Worm (Caenorhabditis elegans) whole organism, midembryonic: ENCODE data around the gene hpo-12.

ENCODE experiments used
- T22C8.4 ChIP-seq: fragments of 200-800 bp; sonication (Bioruptor generic); IDR thresholded peaks from 2 replicates; pipeline ENCODE4 v1.3.6; 2022; ENCODE audit warnings: missing genetic modification characterization, missing compliant biosample characterization
- flt-1 ChIP-seq: fragments of 200-800 bp; sonication (Bioruptor generic); IDR thresholded peaks from 2 replicates; pipeline ENCODE4 v1.3.6; 2022; ENCODE audit warnings: missing genetic modification characterization, missing compliant biosample characterization
- klf-2 ChIP-seq: fragments of 200-800 bp; sonication (Bioruptor generic); conservative IDR thresholded peaks from 2 replicates; pipeline ENCODE4 v1.3.6; 2022; ENCODE audit warnings: missing genetic modification reagents, missing genetic modification characterization, missing compliant biosample characterization
- ref-1 ChIP-seq: fragments of 200-800 bp; sonication (Bioruptor generic); conservative IDR thresholded peaks from 2 replicates; pipeline ENCODE4 v1.3.6; 2022; ENCODE audit warnings: missing genetic modification reagents, missing genetic modification characterization, missing compliant biosample characterization
- ztf-29 ChIP-seq: fragments of 200-800 bp; sonication (Bioruptor generic); IDR thresholded peaks from 2 replicates; pipeline ENCODE4 v1.3.6; 2022; ENCODE audit warnings: missing genetic modification reagents, missing genetic modification characterization, missing compliant biosample characterization

DNA sequence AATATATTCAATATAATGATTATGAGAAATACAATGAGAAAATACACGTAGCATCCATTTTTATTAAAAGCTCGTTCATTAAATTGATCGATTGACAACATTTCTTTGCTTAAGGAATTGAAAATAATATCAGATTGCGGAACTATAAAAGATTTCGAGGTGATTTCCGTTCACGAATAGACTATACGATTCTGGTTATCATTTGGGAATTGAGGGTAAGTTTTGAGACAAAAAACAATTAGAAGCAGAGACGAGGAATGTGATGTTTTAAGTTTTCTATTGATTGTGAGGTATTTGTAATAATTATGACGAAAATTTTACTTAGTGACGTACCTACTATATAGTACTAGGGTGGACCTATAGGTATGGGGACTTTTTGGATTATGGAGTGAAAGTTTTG lies 44.1 kb upstream of the hpo-12 start, which contains the start of gene sre-19:
- TF ChIP-seq klf-2 (GFP tag; lab: Robert Waterston, UW) (no peak), T22C8.4 (GFP tag; lab: Robert Waterston, UW) (no peak), flt-1 (GFP tag; lab: Robert Waterston, UW) (no peak), ztf-29 (no peak), ref-1 (no peak)
